Fruit fly (Drosophila melanogaster): ENCODE measurements around the gene Rpn1.

DNA sequence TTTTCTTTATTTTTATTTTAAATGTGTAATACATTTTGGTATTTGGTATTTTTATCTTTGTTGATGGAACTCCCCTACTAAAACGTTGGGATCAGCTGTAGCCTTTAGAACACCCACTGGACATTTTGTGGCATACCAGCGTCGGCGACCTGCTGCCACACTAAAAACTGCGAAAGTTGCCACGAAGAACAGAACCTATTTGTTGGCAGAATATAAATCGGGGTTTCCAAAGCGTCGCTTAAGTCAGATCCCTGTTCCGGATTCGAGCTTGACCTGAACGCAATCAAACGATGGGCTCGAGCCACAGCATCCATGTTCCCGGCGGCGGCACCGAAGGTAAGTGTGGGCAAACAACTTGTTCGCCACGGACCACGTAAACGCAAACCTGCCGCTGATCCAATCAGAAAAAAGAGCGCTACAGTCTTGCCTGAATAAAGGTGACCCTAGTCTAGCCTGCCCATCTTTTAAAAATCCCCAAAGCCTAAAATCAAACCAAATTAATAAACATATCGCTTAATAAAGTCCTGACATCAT is 10.0 kb downstream of the Rpn1 start, which contains the start of gene Grasp65:
- no peak for TF ChIP-seq Pif1A (GFP tag; optimal IDR thresholded peaks at IDR 0.05)
- TF ChIP-seq EcR (GFP tag; optimal IDR thresholded peaks at IDR 0.05): no peak
- TF ChIP-seq Ets98B (GFP tag; IDR thresholded peaks at IDR 0.05): no peak
- no peak for TF ChIP-seq CG13204 (GFP tag; optimal IDR thresholded peaks at IDR 0.05)
- no peak for TF ChIP-seq CG8301 (tag; optimal IDR thresholded peaks at IDR 0.05)
- TF ChIP-seq fd96Ca (GFP tag; IDR thresholded peaks at IDR 0.05): no peak
- no peak for TF ChIP-seq D1 (tag; optimal IDR thresholded peaks at IDR 0.05)

All from whole organism, pupa.